Worm (Caenorhabditis elegans) whole organism, late embryonic: ENCODE data around the gene tyra-3.

ENCODE experiments used
- T23F11.4 ChIP-seq: fragments of 200-800 bp; sonication (Bioruptor generic); optimal IDR thresholded peaks from 2 replicates; lab custom pipeline; 2018; ENCODE audit warnings: mild to moderate bottlenecking, missing genetic modification characterization, missing compliant biosample characterization
- Y22D7AL.16 ChIP-seq: sonication (generic microtip); optimal IDR thresholded peaks from 2 replicates; lab custom pipeline; 2016; ENCODE audit warnings: missing genetic modification characterization, missing compliant biosample characterization
- ama-1 ChIP-seq: fragments of 150-350 bp; optimal IDR thresholded peaks from 2 replicates; lab custom pipeline; 2014
- dve-1 ChIP-seq: sonication (generic microtip); optimal IDR thresholded peaks from 2 replicates; lab custom pipeline; 2017; ENCODE audit warnings: antibody characterized with exemption, mild to moderate bottlenecking, missing genetic modification characterization, missing compliant biosample characterization
- ets-4 ChIP-seq: sonication (generic microtip); optimal IDR thresholded peaks from 2 replicates; lab custom pipeline; 2016; ENCODE audit warnings: missing genetic modification characterization, missing compliant biosample characterization
- hlh-6 ChIP-seq: sonication (generic microtip); optimal IDR thresholded peaks from 2 replicates; lab custom pipeline; 2016; ENCODE audit warnings: missing genotype, missing genetic modification characterization, missing compliant biosample characterization
- pha-2 ChIP-seq: sonication (generic microtip); optimal IDR thresholded peaks from 2 replicates; lab custom pipeline; 2017; ENCODE audit warnings: mild to moderate bottlenecking, missing genetic modification characterization, missing compliant biosample characterization
- pqm-1 ChIP-seq: sonication (generic microtip); optimal IDR thresholded peaks from 2 replicates; lab custom pipeline; 2016; ENCODE audit warnings: missing genetic modification characterization, missing compliant biosample characterization
- rnt-1 ChIP-seq: sonication (generic microtip); optimal IDR thresholded peaks from 2 replicates; lab custom pipeline; 2016; ENCODE audit warnings: missing genetic modification characterization, missing compliant biosample characterization

DNA sequence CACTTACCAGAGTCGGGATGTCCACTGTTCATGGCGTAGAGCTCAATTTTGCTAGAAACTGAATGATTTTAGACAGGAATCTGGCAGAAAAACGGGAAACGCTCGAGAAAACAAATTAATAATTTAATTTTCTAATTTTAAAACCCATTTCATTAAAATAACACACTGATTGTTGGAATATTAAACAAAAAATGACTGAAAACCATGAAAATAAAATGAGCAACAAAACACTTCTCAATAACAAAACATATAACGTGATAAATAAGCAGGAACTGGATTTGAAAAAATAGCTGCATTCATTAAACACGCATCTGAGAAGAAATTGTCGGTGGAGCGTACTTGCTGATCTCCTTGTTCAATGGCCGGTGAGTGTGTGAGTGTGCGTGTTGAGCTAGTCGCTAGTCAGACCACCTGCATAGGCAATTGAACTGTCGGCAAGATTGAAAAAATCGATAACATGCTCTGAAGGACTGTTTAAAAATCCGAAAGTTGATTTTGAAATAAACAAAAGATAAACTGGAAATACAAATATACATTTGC lies 49.8 kb downstream of the tyra-3 start, which contains the start of gene ZC8.6:
- TF ChIP-seq hlh-6 (tag; lab: Kevin White, UChicago), result no peak
- TF ChIP-seq ets-4 (tag; lab: Kevin White, UChicago), result no peak
- no peak for TF ChIP-seq T23F11.4 (GFP tag; lab: Kevin White, UChicago)
- no peak for TF ChIP-seq rnt-1
- TF ChIP-seq dve-1 (tag; lab: Kevin White, UChicago), result no peak
- no peak for TF ChIP-seq ama-1 (lab: Kevin White, UChicago)
- TF ChIP-seq pqm-1, result no peak
- no peak for TF ChIP-seq Y22D7AL.16
- TF ChIP-seq pha-2 (tag; lab: Kevin White, UChicago), result no peak
